Worm (Caenorhabditis elegans) whole organism, young adult: ENCODE measurements around the gene R05H5.4.
A peak's percentile ranks its signal among the peaks of the same experiment; 100 is the strongest.

ENCODE experiments used
- B0019.2 ChIP-seq: fragments of 200-800 bp; sonication (Bioruptor generic); conservative IDR thresholded peaks from 2 replicates; pipeline ENCODE4 v1.3.6; 2022; ENCODE audit warnings: missing genetic modification reagents, missing genetic modification characterization, missing compliant biosample characterization
- B0261.1 ChIP-seq: sonication (generic microtip); optimal IDR thresholded peaks from 2 replicates; lab custom pipeline; 2016; ENCODE audit warnings: mild to moderate bottlenecking, missing genetic modification characterization, moderate library complexity, missing compliant biosample characterization
- F49E8.2 ChIP-seq: sonication (generic microtip); optimal IDR thresholded peaks from 3 replicates; lab custom pipeline; 2017; ENCODE audit warnings: missing genetic modification characterization, mild to moderate bottlenecking, missing compliant biosample characterization, antibody characterized with exemption, moderate library complexity; ENCODE audit not compliant: insufficient read depth
- F52B5.7 ChIP-seq: sonication (generic microtip); optimal IDR thresholded peaks from 2 replicates; lab custom pipeline; 2016; ENCODE audit warnings: mild to moderate bottlenecking, missing genetic modification characterization, missing compliant biosample characterization
- F55B11.4 ChIP-seq: sonication (generic microtip); optimal IDR thresholded peaks from 2 replicates; lab custom pipeline; 2016; ENCODE audit warnings: missing compliant biosample characterization, missing genetic modification characterization, borderline replicate concordance; ENCODE audit not compliant: insufficient read depth
- K11D2.4 ChIP-seq: fragments of 200-800 bp; sonication (Bioruptor generic); IDR thresholded peaks from 2 replicates; pipeline ENCODE4 v1.3.6; 2022; ENCODE audit warnings: missing genetic modification reagents, missing genetic modification characterization, missing compliant biosample characterization
- K12H6.12 ChIP-seq: fragments of 200-800 bp; sonication (Bioruptor generic); optimal IDR thresholded peaks from 2 replicates; lab custom pipeline; 2018; ENCODE audit warnings: mild to moderate bottlenecking, missing genetic modification characterization, missing compliant biosample characterization
- Y53F4B.3 ChIP-seq: fragments of 200-800 bp; sonication (Bioruptor generic); IDR thresholded peaks from 2 replicates; pipeline ENCODE4 v1.3.6; 2022; ENCODE audit warnings: missing genetic modification reagents, missing genetic modification characterization, missing compliant biosample characterization
- Y67H2A.10 ChIP-seq: fragments of 200-800 bp; sonication (Bioruptor generic); conservative IDR thresholded peaks from 2 replicates; pipeline ENCODE4 v1.3.6; 2022; ENCODE audit warnings: missing genetic modification reagents, missing genetic modification characterization, missing compliant biosample characterization
- aptf-3 ChIP-seq: fragments of 200-800 bp; sonication (Bioruptor generic); IDR thresholded peaks from 2 replicates; pipeline ENCODE4 v1.3.6; 2022; ENCODE audit warnings: missing genetic modification characterization, missing compliant biosample characterization
- attf-6 ChIP-seq: fragments of 200-800 bp; sonication (Bioruptor generic); IDR thresholded peaks from 2 replicates; pipeline ENCODE4 v1.3.6; 2022; ENCODE audit warnings: missing genetic modification reagents, missing genetic modification characterization, missing compliant biosample characterization
- bed-2 ChIP-seq: fragments of 200-800 bp; sonication (Bioruptor generic); IDR thresholded peaks from 2 replicates; pipeline ENCODE4 v1.3.6; 2022; ENCODE audit warnings: missing genetic modification reagents, missing genetic modification characterization, missing compliant biosample characterization
- ceh-100 ChIP-seq: fragments of 200-800 bp; sonication (Bioruptor generic); IDR thresholded peaks from 2 replicates; pipeline ENCODE4 v1.3.6; 2022; ENCODE audit warnings: missing genetic modification reagents, missing genetic modification characterization, missing compliant biosample characterization
- ceh-40 ChIP-seq: fragments of 200-800 bp; sonication (Bioruptor generic); IDR thresholded peaks from 2 replicates; pipeline ENCODE4 v1.3.6; 2022; ENCODE audit warnings: missing genetic modification characterization, missing compliant biosample characterization
- ceh-58 ChIP-seq: fragments of 200-800 bp; sonication (Bioruptor generic); IDR thresholded peaks from 2 replicates; pipeline ENCODE4 v1.3.6; 2022; ENCODE audit warnings: missing genetic modification characterization, missing compliant biosample characterization
- dox-1 ChIP-seq: fragments of 200-800 bp; sonication (Bioruptor generic); IDR thresholded peaks from 2 replicates; pipeline ENCODE4 v1.3.6; 2022; ENCODE audit warnings: missing genetic modification reagents, missing genetic modification characterization, missing compliant biosample characterization
- dpff-1 ChIP-seq: sonication (generic microtip); optimal IDR thresholded peaks from 2 replicates; lab custom pipeline; 2017; ENCODE audit warnings: mild to moderate bottlenecking, missing genetic modification characterization, missing compliant biosample characterization
- dpl-1 ChIP-seq: fragments of 150-350 bp; optimal IDR thresholded peaks from 2 replicates; lab custom pipeline; 2014; ENCODE audit warnings: missing biosample characterization, missing genetic modification reagents, missing genetic modification characterization
- efl-1 ChIP-seq: fragments of 150-350 bp; optimal IDR thresholded peaks from 2 replicates; lab custom pipeline; 2014; ENCODE audit warnings: missing biosample characterization, missing genetic modification reagents, missing genetic modification characterization
- egl-18 ChIP-seq: fragments of 200-800 bp; sonication (Bioruptor generic); IDR thresholded peaks from 2 replicates; pipeline ENCODE4 v1.3.6; 2022; ENCODE audit warnings: missing genetic modification reagents, missing genetic modification characterization, missing compliant biosample characterization
- egl-44 ChIP-seq: fragments of 200-800 bp; sonication (Bioruptor generic); IDR thresholded peaks from 2 replicates; pipeline ENCODE4 v1.3.6; 2022; ENCODE audit warnings: missing genetic modification reagents, missing genetic modification characterization, missing compliant biosample characterization
- ets-4 ChIP-seq: fragments of 200-800 bp; sonication (Bioruptor generic); optimal IDR thresholded peaks from 2 replicates; lab custom pipeline; 2018; ENCODE audit warnings: mild to moderate bottlenecking, missing genetic modification characterization, missing compliant biosample characterization
- fkh-3 ChIP-seq: sonication (generic microtip); optimal IDR thresholded peaks from 2 replicates; lab custom pipeline; 2016; ENCODE audit warnings: mild to moderate bottlenecking, missing genetic modification characterization, missing compliant biosample characterization
- gei-17 ChIP-seq: fragments of 200-800 bp; sonication (Bioruptor generic); optimal IDR thresholded peaks from 2 replicates; lab custom pipeline; 2018; ENCODE audit warnings: mild to moderate bottlenecking, missing genetic modification characterization, missing compliant biosample characterization
- him-1 ChIP-seq: sonication (generic microtip); optimal IDR thresholded peaks from 2 replicates; lab custom pipeline; 2016; ENCODE audit warnings: missing genotype, missing genetic modification reagents, missing genetic modification characterization, missing compliant biosample characterization
- hmg-1.2 ChIP-seq: fragments of 200-800 bp; sonication (Bioruptor generic); IDR thresholded peaks from 2 replicates; pipeline ENCODE4 v1.3.6; 2022; ENCODE audit warnings: missing genetic modification reagents, missing genetic modification characterization, missing compliant biosample characterization
- hsf-1 ChIP-seq: fragments of 200-800 bp; sonication (Bioruptor generic); IDR thresholded peaks from 2 replicates; pipeline ENCODE4 v1.3.6; 2022; ENCODE audit warnings: missing genetic modification reagents, missing genetic modification characterization, missing compliant biosample characterization
- lin-26 ChIP-seq: fragments of 200-800 bp; sonication (Bioruptor generic); IDR thresholded peaks from 2 replicates; pipeline ENCODE4 v1.3.6; 2022; ENCODE audit warnings: missing genetic modification reagents, missing genetic modification characterization, missing compliant biosample characterization
- lin-35 ChIP-seq, 3 experiments: fragments of 150-350 bp in 2 of 3; sonication (generic microtip) in 1 of 3; optimal IDR thresholded peaks; 2 replicates each; lab custom pipeline; 2014 to 2018; ENCODE audit warnings: missing biosample characterization in 3 of 3, missing genetic modification characterization in 3 of 3, missing genetic modification reagents in 3 of 3
- lin-54 ChIP-seq: fragments of 200-800 bp; sonication (Bioruptor generic); optimal IDR thresholded peaks from 2 replicates; lab custom pipeline; 2018; ENCODE audit warnings: mild to moderate bottlenecking, missing genetic modification characterization, missing compliant biosample characterization
- lsl-1 ChIP-seq: fragments of 200-800 bp; sonication (Bioruptor generic); optimal IDR thresholded peaks from 2 replicates; lab custom pipeline; 2018; ENCODE audit warnings: mild to moderate bottlenecking, missing genetic modification characterization, moderate library complexity, missing compliant biosample characterization
- madf-10 ChIP-seq: sonication (generic microtip); optimal IDR thresholded peaks from 2 replicates; lab custom pipeline; 2016; ENCODE audit warnings: mild to moderate bottlenecking, missing genetic modification characterization, missing compliant biosample characterization
- madf-6 ChIP-seq: fragments of 200-800 bp; sonication (Bioruptor generic); IDR thresholded peaks from 2 replicates; pipeline ENCODE4 v1.3.6; 2022; ENCODE audit warnings: missing genetic modification reagents, missing genetic modification characterization, missing compliant biosample characterization
- mcd-1 ChIP-seq: fragments of 200-800 bp; sonication (Bioruptor generic); IDR thresholded peaks from 2 replicates; pipeline ENCODE4 v1.3.6; 2022; ENCODE audit warnings: missing genetic modification reagents, missing genetic modification characterization, missing compliant biosample characterization
- mel-28 ChIP-seq: sonication (generic microtip); optimal IDR thresholded peaks from 2 replicates; lab custom pipeline; 2016; ENCODE audit warnings: borderline replicate concordance, mild to moderate bottlenecking, missing genetic modification characterization, missing compliant biosample characterization
- nfya-2 ChIP-seq: fragments of 200-800 bp; sonication (Bioruptor generic); IDR thresholded peaks from 2 replicates; pipeline ENCODE4 v1.3.6; 2022; ENCODE audit warnings: missing genetic modification reagents, missing genetic modification characterization, missing compliant biosample characterization
- nfyb-1 ChIP-seq: fragments of 200-800 bp; sonication (Bioruptor generic); IDR thresholded peaks from 2 replicates; pipeline ENCODE4 v1.3.6; 2022; ENCODE audit warnings: missing genetic modification reagents, missing genetic modification characterization, missing compliant biosample characterization
- rpc-1 ChIP-seq, 2 experiments: fragments of 150-350 bp in 1 of 2; sonication (generic microtip) in 1 of 2; optimal IDR thresholded peaks; 2 replicates each; lab custom pipeline; 2014 to 2018; ENCODE audit warnings: missing biosample characterization in 1 of 2, missing genetic modification characterization in 1 of 2, missing genetic modification reagents in 1 of 2, missing genotype in 1 of 2
- sea-2 ChIP-seq: fragments of 200-800 bp; sonication (Bioruptor generic); IDR thresholded peaks from 2 replicates; pipeline ENCODE4 v1.3.6; 2022; ENCODE audit warnings: missing genetic modification characterization, missing compliant biosample characterization
- snpc-1.1 ChIP-seq: sonication (generic microtip); optimal IDR thresholded peaks from 2 replicates; lab custom pipeline; 2017; ENCODE audit warnings: missing genetic modification characterization, mild to moderate bottlenecking, missing compliant biosample characterization, antibody characterized with exemption, moderate library complexity, missing genotype, missing genetic modification reagents; ENCODE audit not compliant: insufficient read depth
- snpc-3.4 ChIP-seq: sonication (generic microtip); optimal IDR thresholded peaks from 2 replicates; lab custom pipeline; 2017; ENCODE audit warnings: missing genetic modification characterization, mild to moderate bottlenecking, missing compliant biosample characterization, antibody characterized with exemption, moderate library complexity, missing genotype, missing genetic modification reagents
- tbp1 ChIP-seq: fragments of 200-800 bp; sonication (Bioruptor generic); optimal IDR thresholded peaks from 2 replicates; lab custom pipeline; 2018; ENCODE audit warnings: mild to moderate bottlenecking, missing genetic modification characterization, missing compliant biosample characterization
- tbx-9 ChIP-seq: sonication (generic microtip); optimal IDR thresholded peaks from 2 replicates; lab custom pipeline; 2016; ENCODE audit warnings: borderline replicate concordance, missing genetic modification characterization, inconsistent platforms, missing compliant biosample characterization
- tlf-1 ChIP-seq: fragments of 200-800 bp; sonication (Bioruptor generic); optimal IDR thresholded peaks from 2 replicates; lab custom pipeline; 2018; ENCODE audit warnings: mild to moderate bottlenecking, missing genetic modification characterization, missing compliant biosample characterization
- unc-130 ChIP-seq: sonication (generic microtip); optimal IDR thresholded peaks from 2 replicates; lab custom pipeline; 2016; ENCODE audit warnings: missing genetic modification reagents, missing genetic modification characterization, missing compliant biosample characterization
- ztf-22 ChIP-seq: fragments of 200-800 bp; sonication (Bioruptor generic); optimal IDR thresholded peaks from 2 replicates; lab custom pipeline; 2018; ENCODE audit warnings: mild to moderate bottlenecking, missing genetic modification characterization, moderate library complexity, missing compliant biosample characterization
- ztf-25 ChIP-seq: fragments of 200-800 bp; sonication (Bioruptor generic); IDR thresholded peaks from 2 replicates; pipeline ENCODE4 v1.3.6; 2022; ENCODE audit warnings: missing genetic modification reagents, missing genetic modification characterization, missing compliant biosample characterization
- ztf-3 ChIP-seq: fragments of 200-800 bp; sonication (Bioruptor generic); optimal IDR thresholded peaks from 2 replicates; lab custom pipeline; 2018; ENCODE audit warnings: mild to moderate bottlenecking, missing genetic modification characterization, missing compliant biosample characterization
- ztf-6 ChIP-seq: fragments of 200-800 bp; sonication (Bioruptor generic); IDR thresholded peaks from 2 replicates; pipeline ENCODE4 v1.3.6; 2022; ENCODE audit warnings: missing genetic modification reagents, missing genetic modification characterization, missing compliant biosample characterization

The R05H5.4 gene

DNA sequence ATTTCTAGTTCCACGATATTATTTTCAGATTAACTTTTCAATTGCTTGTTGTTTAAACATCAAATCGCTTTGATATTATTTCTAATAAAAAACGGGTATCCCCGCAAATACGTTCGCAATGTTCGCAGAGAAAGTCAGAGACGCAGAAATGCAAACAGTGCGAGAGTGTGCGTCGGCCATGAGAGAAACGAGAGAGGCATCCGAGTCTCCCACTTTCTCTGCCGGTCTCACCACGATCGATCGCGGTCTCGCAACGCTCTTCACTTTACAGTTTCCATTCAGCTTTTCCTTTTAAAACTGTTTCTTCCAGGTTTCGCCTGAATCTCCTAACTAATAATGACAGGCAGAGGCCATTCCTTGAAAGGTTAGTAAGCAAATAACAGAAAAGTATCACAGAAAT, 25.5 kb downstream of the R05H5.4 start, which contains the start of gene F33H1.4 (continued):
- TF ChIP-seq F49E8.2: peak; percentile 60
- no peak for TF ChIP-seq lin-26 (GFP tag; lab: Robert Waterston, UW)
- no peak for TF ChIP-seq K11D2.4
- peak; percentile 6 for TF ChIP-seq madf-10 (tag; lab: Kevin White, UChicago)
- TF ChIP-seq nfya-2: no peak
- TF ChIP-seq dox-1: peak; percentile 5; the same call in 1 of the 2 replicates
- peak; percentile 8 for TF ChIP-seq snpc-3.4 (tag; lab: Kevin White, UChicago)
- no peak for TF ChIP-seq ztf-3
- TF ChIP-seq ceh-40: no peak
- TF ChIP-seq egl-44: no peak
- TF ChIP-seq mel-28: no peak
- TF ChIP-seq attf-6 (GFP tag; lab: Robert Waterston, UW): no peak
- peak; percentile 12; the same call in 1 of the 2 replicates for TF ChIP-seq ceh-100
- TF ChIP-seq tbx-9 (tag; lab: Kevin White, UChicago): no peak
- no peak for TF ChIP-seq efl-1 (GFP tag; lab: Kevin White, UChicago)
- TF ChIP-seq lin-35 (GFP tag; optimal IDR thresholded peaks at IDR 0.05; lab: Kevin White, UChicago): no peak
- TF ChIP-seq tlf-1: peak; percentile 4
- peak; percentile 45 for TF ChIP-seq lin-54 (GFP tag; lab: Kevin White, UChicago)
- no peak for TF ChIP-seq snpc-1.1 (tag; lab: Kevin White, UChicago)
- no peak for TF ChIP-seq bed-2 (GFP tag; lab: Robert Waterston, UW)
- no peak for TF ChIP-seq aptf-3 (GFP tag; lab: Robert Waterston, UW)
- no peak for TF ChIP-seq Y67H2A.10 (GFP tag; lab: Robert Waterston, UW)
- TF ChIP-seq mcd-1 (GFP tag; lab: Robert Waterston, UW): peak; percentile 59
- no peak for TF ChIP-seq fkh-3 (tag; lab: Kevin White, UChicago)
- no peak for TF ChIP-seq ztf-6 (GFP tag; lab: Robert Waterston, UW)
- TF ChIP-seq unc-130 (GFP tag; lab: Kevin White, UChicago): peak; percentile 31
- TF ChIP-seq F52B5.7 (tag; lab: Kevin White, UChicago): no peak
- peak; percentile 57 for TF ChIP-seq madf-6 (GFP tag; lab: Robert Waterston, UW)
- no peak for TF ChIP-seq Y53F4B.3 (GFP tag; lab: Robert Waterston, UW)
- 0 out of 2 replicates have a peak, but pooled peaks have one; percentile 48 for TF ChIP-seq nfyb-1 (GFP tag; lab: Robert Waterston, UW)
- peak; percentile 41 for TF ChIP-seq tbp1 (GFP tag; lab: Kevin White, UChicago)
- TF ChIP-seq rpc-1 (optimal IDR thresholded peaks at IDR 0.05; lab: Kevin White, UChicago): no peak
- TF ChIP-seq rpc-1 (tag; optimal IDR thresholded peaks at IDR 0.05; lab: Kevin White, UChicago): no peak
- no peak for TF ChIP-seq dpff-1 (tag; lab: Kevin White, UChicago)
- no peak for TF ChIP-seq B0261.1 (tag; lab: Kevin White, UChicago)
- no peak for TF ChIP-seq B0019.2
- TF ChIP-seq gei-17 (GFP tag; lab: Kevin White, UChicago): no peak
- peak; percentile 33 for TF ChIP-seq lsl-1
- TF ChIP-seq ztf-22 (GFP tag; lab: Kevin White, UChicago): no peak
- TF ChIP-seq ets-4 (GFP tag; lab: Kevin White, UChicago): no peak
- TF ChIP-seq ztf-25 (GFP tag; lab: Robert Waterston, UW): no peak
- TF ChIP-seq sea-2 (GFP tag; lab: Robert Waterston, UW): no peak
- TF ChIP-seq F55B11.4 (tag; lab: Kevin White, UChicago): no peak
- TF ChIP-seq K12H6.12 (tag; lab: Kevin White, UChicago): no peak
- no peak for TF ChIP-seq hsf-1
- peak; percentile 97 for TF ChIP-seq hmg-1.2
- no peak for TF ChIP-seq egl-18 (GFP tag; lab: Robert Waterston, UW)
- TF ChIP-seq dpl-1 (GFP tag; lab: Kevin White, UChicago): no peak
- no peak for TF ChIP-seq him-1 (tag; lab: Kevin White, UChicago)
- no peak for TF ChIP-seq ceh-58 (GFP tag; lab: Robert Waterston, UW)
